Worm (Caenorhabditis elegans) whole organism, L1 larva: ENCODE results near the gene Y46H3C.5.

Experiments
- C16A3.4 ChIP-seq: fragments of 150-350 bp; optimal IDR thresholded peaks from 2 replicates; lab custom pipeline; 2014; ENCODE audit warnings: missing biosample characterization, missing genetic modification characterization
- Y116A8C.19 ChIP-seq: sonication (generic microtip); optimal IDR thresholded peaks from 2 replicates; lab custom pipeline; 2016; ENCODE audit warnings: missing compliant biosample characterization, missing genetic modification characterization, borderline replicate concordance
- blmp-1 ChIP-seq: fragments of 150-350 bp; optimal IDR thresholded peaks from 2 replicates; lab custom pipeline; 2014; ENCODE audit warnings: missing biosample characterization, missing genetic modification characterization
- ceh-88 ChIP-seq: fragments of 200-800 bp; sonication (Bioruptor generic); IDR thresholded peaks from 2 replicates; pipeline ENCODE4 v1.3.6; 2022; ENCODE audit warnings: missing genetic modification characterization, missing compliant biosample characterization
- dsc-1 ChIP-seq: sonication (generic microtip); optimal IDR thresholded peaks from 2 replicates; lab custom pipeline; 2016; ENCODE audit warnings: mild to moderate bottlenecking, missing genetic modification characterization, missing compliant biosample characterization
- efl-1 ChIP-seq, 4 experiments: fragments of 150-350 bp; optimal IDR thresholded peaks in 3 of 4; peaks in 1 of 4; 1 replicate in 1 of 4; 2 replicates in 3 of 4; lab custom pipeline; 2014; ENCODE audit warnings: missing biosample characterization in 2 of 4, missing genetic modification characterization in 2 of 4, missing genetic modification reagents in 2 of 4
- efl-3 ChIP-seq: fragments of 200-800 bp; sonication (Bioruptor generic); optimal IDR thresholded peaks from 2 replicates; lab custom pipeline; 2018; ENCODE audit warnings: mild to moderate bottlenecking, missing genetic modification characterization, missing compliant biosample characterization
- egl-13 ChIP-seq: sonication (generic microtip); optimal IDR thresholded peaks from 2 replicates; lab custom pipeline; 2016; ENCODE audit warnings: missing genotype, missing genetic modification reagents, missing genetic modification characterization, missing compliant biosample characterization
- elt-2 ChIP-seq: sonication (generic microtip); optimal IDR thresholded peaks from 2 replicates; lab custom pipeline; 2016; ENCODE audit warnings: missing genetic modification characterization, mild to moderate bottlenecking, inconsistent platforms, missing compliant biosample characterization, missing genetic modification reagents
- ets-5 ChIP-seq: fragments of 200-800 bp; sonication (Bioruptor generic); IDR thresholded peaks from 2 replicates; pipeline ENCODE4 v1.3.6; 2022; ENCODE audit warnings: missing genetic modification characterization, missing compliant biosample characterization
- fkh-4 ChIP-seq: sonication (generic microtip); optimal IDR thresholded peaks from 2 replicates; lab custom pipeline; 2016; ENCODE audit warnings: missing compliant biosample characterization, missing genetic modification characterization, borderline replicate concordance
- fkh-8 ChIP-seq: sonication (generic microtip); optimal IDR thresholded peaks from 2 replicates; lab custom pipeline; 2016; ENCODE audit warnings: mild to moderate bottlenecking, missing genetic modification characterization, missing compliant biosample characterization
- fos-1 ChIP-seq: fragments of 150-350 bp; optimal IDR thresholded peaks from 2 replicates; lab custom pipeline; 2014; ENCODE audit warnings: missing biosample characterization, missing genetic modification characterization
- grh-1 ChIP-seq: fragments of 200-800 bp; sonication (Bioruptor generic); IDR thresholded peaks from 2 replicates; pipeline ENCODE4 v1.3.6; 2022; ENCODE audit warnings: missing genetic modification reagents, missing genetic modification characterization, missing compliant biosample characterization
- hlh-17 ChIP-seq: fragments of 200-800 bp; sonication (Bioruptor generic); optimal IDR thresholded peaks from 2 replicates; lab custom pipeline; 2018; ENCODE audit warnings: missing genetic modification characterization, mild to moderate bottlenecking, missing compliant biosample characterization, moderate library complexity, borderline replicate concordance
- irx-1 ChIP-seq: sonication (generic microtip); optimal IDR thresholded peaks from 2 replicates; lab custom pipeline; 2016; ENCODE audit warnings: missing genetic modification characterization, missing compliant biosample characterization
- lin-14 ChIP-seq: fragments of 200-800 bp; sonication (Bioruptor generic); optimal IDR thresholded peaks from 2 replicates; lab custom pipeline; 2018; ENCODE audit warnings: mild to moderate bottlenecking, missing genetic modification characterization, moderate library complexity, missing compliant biosample characterization
- lsy-2 ChIP-seq, 2 experiments: fragments of 150-350 bp; optimal IDR thresholded peaks; 2 replicates each; lab custom pipeline; 2014; ENCODE audit warnings: missing biosample characterization in 2 of 2, missing genetic modification characterization in 2 of 2
- mab-9 ChIP-seq: fragments of 200-800 bp; sonication (Bioruptor generic); IDR thresholded peaks from 2 replicates; pipeline ENCODE4 v1.3.6; 2022; ENCODE audit warnings: missing genetic modification reagents, missing genetic modification characterization, missing compliant biosample characterization
- nhr-71 ChIP-seq: sonication (generic microtip); optimal IDR thresholded peaks from 2 replicates; lab custom pipeline; 2016; ENCODE audit warnings: mild to moderate bottlenecking, missing genetic modification characterization, moderate library complexity, missing compliant biosample characterization
- nhr-76 ChIP-seq: sonication (generic microtip); optimal IDR thresholded peaks from 2 replicates; lab custom pipeline; 2017; ENCODE audit warnings: missing biosample characterization, missing genetic modification characterization
- pag-3 ChIP-seq: sonication (generic microtip); optimal IDR thresholded peaks from 2 replicates; lab custom pipeline; 2017; ENCODE audit warnings: missing genetic modification characterization, mild to moderate bottlenecking, missing compliant biosample characterization, antibody characterized with exemption, borderline replicate concordance; ENCODE audit not compliant: insufficient read depth
- pqm-1 ChIP-seq: sonication (generic microtip); optimal IDR thresholded peaks from 3 replicates; lab custom pipeline; 2017; ENCODE audit warnings: missing biosample characterization, missing genetic modification characterization
- skn-1 ChIP-seq: fragments of 150-350 bp; optimal IDR thresholded peaks from 2 replicates; lab custom pipeline; 2014; ENCODE audit warnings: missing biosample characterization, missing genetic modification characterization
- sox-4 ChIP-seq: sonication (generic microtip); optimal IDR thresholded peaks from 2 replicates; lab custom pipeline; 2016; ENCODE audit warnings: missing genetic modification characterization, missing compliant biosample characterization
- sptf-1 ChIP-seq: fragments of 150-350 bp; optimal IDR thresholded peaks from 2 replicates; lab custom pipeline; 2014; ENCODE audit warnings: missing biosample characterization, missing genetic modification characterization
- tbx-2 ChIP-seq: sonication (generic microtip); optimal IDR thresholded peaks from 2 replicates; lab custom pipeline; 2016; ENCODE audit warnings: missing genetic modification characterization, missing compliant biosample characterization
- tlp-1 ChIP-seq: fragments of 150-350 bp; optimal IDR thresholded peaks from 2 replicates; lab custom pipeline; 2014; ENCODE audit warnings: missing biosample characterization, missing genetic modification characterization
- unc-30 ChIP-seq: sonication (generic microtip); optimal IDR thresholded peaks from 2 replicates; lab custom pipeline; 2017; ENCODE audit warnings: missing biosample characterization, missing genetic modification characterization
- unc-86 ChIP-seq: sonication (generic microtip); optimal IDR thresholded peaks from 2 replicates; lab custom pipeline; 2016; ENCODE audit warnings: missing genetic modification characterization, missing compliant biosample characterization
- unc-98 ChIP-seq: fragments of 200-800 bp; sonication (Bioruptor generic); IDR thresholded peaks from 2 replicates; pipeline ENCODE4 v1.3.6; 2022; ENCODE audit warnings: missing genetic modification characterization, missing compliant biosample characterization
- ztf-11 ChIP-seq, 2 experiments: sonication (generic microtip); optimal IDR thresholded peaks; 2 replicates each; lab custom pipeline; 2016 to 2017; ENCODE audit warnings: missing genetic modification characterization in 2 of 2, missing biosample characterization in 1 of 2, missing compliant biosample characterization in 1 of 2
- ztf-4 ChIP-seq: fragments of 150-350 bp; optimal IDR thresholded peaks from 2 replicates; lab custom pipeline; 2014; ENCODE audit warnings: missing biosample characterization, missing genetic modification characterization

The Y46H3C.5 gene

ce11 chrV:1716892-1717291, 24.6 kb upstream of the Y46H3C.5 start, which contains the start of gene srw-103:
Gene srw-103 (plus strand): TSS chrV:1717192.
- TF ChIP-seq egl-13: no peak
- peak; percentile 7 for TF ChIP-seq fkh-8 (tag; lab: Kevin White, UChicago)
- TF ChIP-seq, all 84 proteins: peak for 1

ce11 chrV:1713761-1714160, 21.5 kb upstream of the Y46H3C.5 start:
- TF ChIP-seq mab-9 (GFP tag; lab: Robert Waterston, UW) (peak; percentile 58; the same call in 1 of the 2 replicates), grh-1 (GFP tag; lab: Robert Waterston, UW) (0 out of 2 replicates have a peak, but pooled peaks have one; percentile 18), ets-5 (GFP tag; lab: Robert Waterston, UW) (0 out of 2 replicates have a peak, but pooled peaks have one; percentile 17), ceh-88 (GFP tag; lab: Robert Waterston, UW) (peak; percentile 20; the same call in 1 of the 2 replicates), unc-98 (peak; percentile 44; the same call in 1 of the 2 replicates)
- TF ChIP-seq, all 84 proteins: peak for 5; not testable (repeated sequence) for 79

- TF ChIP-seq irx-1 (no peak), sox-4 (tag; lab: Kevin White, UChicago) (no peak), ztf-4 (no peak), blmp-1 (tag; lab: Kevin White, UChicago) (no peak), sptf-1 (tag; lab: Kevin White, UChicago) (no peak), lsy-2 (tag; optimal IDR thresholded peaks at IDR 0.05; lab: Kevin White, UChicago) (no peak), nhr-76 (tag; lab: Kevin White, UChicago) (no peak), ets-5 (GFP tag; lab: Robert Waterston, UW) (no peak), efl-3 (GFP tag; lab: Kevin White, UChicago) (no peak), fkh-4 (tag; lab: Kevin White, UChicago) (no peak), skn-1 (no peak), tbx-2 (tag; lab: Kevin White, UChicago) (no peak), elt-2 (tag; lab: Kevin White, UChicago) (no peak), unc-86 (tag; lab: Kevin White, UChicago) (no peak)
- TF ChIP-seq, all 84 proteins: peak for 0
Measured at ce11 chrV:1710909-1711308, 18.6 kb upstream of the Y46H3C.5 start, which contains the start of gene srw-100. Gene srw-100 (plus strand): TSS chrV:1711209.

ce11 chrV:1708441-1708840, 16.1 kb upstream of the Y46H3C.5 start, which contains the start of gene srw-99:
Gene srw-99 (plus strand): TSS chrV:1708741.
- no peak for TF ChIP-seq hlh-17 (GFP tag; lab: Kevin White, UChicago)
- no peak for TF ChIP-seq pqm-1
- TF ChIP-seq C16A3.4 (tag; lab: Kevin White, UChicago): no peak

ce11 chrV:1701584-1702101, 9.3 kb upstream of the Y46H3C.5 start, which contains the start of gene srw-90:
Gene srw-90 (plus strand): TSS chrV:1702051.
- TF ChIP-seq ets-5 (GFP tag; lab: Robert Waterston, UW) (no peak), dsc-1 (tag; lab: Kevin White, UChicago) (no peak), lin-14 (no peak), unc-30 (tag; lab: Kevin White, UChicago) (no peak), efl-1 (optimal IDR thresholded peaks at IDR 0.05; lab: Kevin White, UChicago) (no peak), efl-1 (GFP tag; optimal IDR thresholded peaks at IDR 0.05 in 1 of 2; lab: Kevin White, UChicago) (no peak), nhr-71 (tag; lab: Kevin White, UChicago) (no peak), fos-1 (tag; lab: Kevin White, UChicago) (no peak), tlp-1 (tag; lab: Kevin White, UChicago) (no peak), pag-3 (tag; lab: Kevin White, UChicago) (no peak), grh-1 (GFP tag; lab: Robert Waterston, UW) (no peak), ztf-11 (tag; optimal IDR thresholded peaks at IDR 0.05; lab: Kevin White, UChicago) (no peak), fkh-8 (tag; lab: Kevin White, UChicago) (no peak), Y116A8C.19 (tag; lab: Kevin White, UChicago) (no peak)
- TF ChIP-seq, all 84 proteins: peak for 0
